Fruit fly (Drosophila melanogaster): Measurements from ENCODE around the gene CD98hc.

The CD98hc gene

dm6 chr3R:7969702-7970175 is 8.5 kb downstream of the CD98hc start (continued):
- TF ChIP-seq CG3919 (GFP tag; optimal IDR thresholded peaks at IDR 0.05): peak; percentile 89
- peak; percentile 73 for TF ChIP-seq CG11762 (GFP tag; optimal IDR thresholded peaks at IDR 0.05; ENCODE audit: insufficient read depth)
- TF ChIP-seq CG6792 (GFP tag; optimal IDR thresholded peaks at IDR 0.05): peak; percentile 71
- peak; percentile 81 for TF ChIP-seq Hr4 (GFP tag; optimal IDR thresholded peaks at IDR 0.05)
- peak; percentile 77 for TF ChIP-seq achi (GFP tag; optimal IDR thresholded peaks at IDR 0.05)
- peak; percentile 61 for TF ChIP-seq Smox (GFP tag; optimal IDR thresholded peaks at IDR 0.05)
- TF ChIP-seq fd59A (GFP tag; optimal IDR thresholded peaks at IDR 0.05): peak; percentile 72
- peak; percentile 87 for TF ChIP-seq CG6276 (GFP tag; optimal IDR thresholded peaks at IDR 0.05)
- TF ChIP-seq esn (GFP tag; optimal IDR thresholded peaks at IDR 0.05): peak; percentile 73
- peak; percentile 95 for TF ChIP-seq Eip78C (GFP tag)
- peak; percentile 60 for TF ChIP-seq CG7368 (GFP tag; optimal IDR thresholded peaks at IDR 0.05)
- TF ChIP-seq CG10669 (GFP tag; optimal IDR thresholded peaks at IDR 0.05): peak; percentile 77
- TF ChIP-seq Hr38 (GFP tag; optimal IDR thresholded peaks at IDR 0.05): no peak
- TF ChIP-seq CG16779 (tag; optimal IDR thresholded peaks at IDR 0.05): peak; percentile 49
- peak; percentile 81 for TF ChIP-seq CG4318 (GFP tag; optimal IDR thresholded peaks at IDR 0.05)
- TF ChIP-seq CG34406 (GFP tag; optimal IDR thresholded peaks at IDR 0.05): peak; percentile 58
- peak; percentile 83 for TF ChIP-seq CG6808 (GFP tag; optimal IDR thresholded peaks at IDR 0.05)
- TF ChIP-seq topi (GFP tag; optimal IDR thresholded peaks at IDR 0.05): peak; percentile 78
- peak; percentile 87 for TF ChIP-seq eg (GFP tag; IDR thresholded peaks at IDR 0.05)
- TF ChIP-seq Eip75B (GFP tag; optimal IDR thresholded peaks at IDR 0.05): peak; percentile 84
- TF ChIP-seq CG15336 (GFP tag; IDR thresholded peaks at IDR 0.05): peak; percentile 90
- peak; percentile 27 for TF ChIP-seq vri (GFP tag; optimal IDR thresholded peaks at IDR 0.05)
- peak; percentile 79 for TF ChIP-seq CG10631 (GFP tag; optimal IDR thresholded peaks at IDR 0.05)
- TF ChIP-seq Eip93F (GFP tag; optimal IDR thresholded peaks at IDR 0.05): no peak
- peak; percentile 90 for TF ChIP-seq CG32006 (GFP tag; optimal IDR thresholded peaks at IDR 0.05)
- TF ChIP-seq CG31627 (GFP tag; optimal IDR thresholded peaks at IDR 0.05): peak; percentile 65
- peak; percentile 72 for TF ChIP-seq CG11294 (GFP tag; IDR thresholded peaks at IDR 0.05)
- peak; percentile 41 for TF ChIP-seq CG8319 (GFP tag; optimal IDR thresholded peaks at IDR 0.05)
- TF ChIP-seq salr (GFP tag; optimal IDR thresholded peaks at IDR 0.05): peak in 1 of 2 experiments; percentile 80
- peak; percentile 70 for TF ChIP-seq Gug (GFP tag; IDR thresholded peaks at IDR 0.05)

DNA sequence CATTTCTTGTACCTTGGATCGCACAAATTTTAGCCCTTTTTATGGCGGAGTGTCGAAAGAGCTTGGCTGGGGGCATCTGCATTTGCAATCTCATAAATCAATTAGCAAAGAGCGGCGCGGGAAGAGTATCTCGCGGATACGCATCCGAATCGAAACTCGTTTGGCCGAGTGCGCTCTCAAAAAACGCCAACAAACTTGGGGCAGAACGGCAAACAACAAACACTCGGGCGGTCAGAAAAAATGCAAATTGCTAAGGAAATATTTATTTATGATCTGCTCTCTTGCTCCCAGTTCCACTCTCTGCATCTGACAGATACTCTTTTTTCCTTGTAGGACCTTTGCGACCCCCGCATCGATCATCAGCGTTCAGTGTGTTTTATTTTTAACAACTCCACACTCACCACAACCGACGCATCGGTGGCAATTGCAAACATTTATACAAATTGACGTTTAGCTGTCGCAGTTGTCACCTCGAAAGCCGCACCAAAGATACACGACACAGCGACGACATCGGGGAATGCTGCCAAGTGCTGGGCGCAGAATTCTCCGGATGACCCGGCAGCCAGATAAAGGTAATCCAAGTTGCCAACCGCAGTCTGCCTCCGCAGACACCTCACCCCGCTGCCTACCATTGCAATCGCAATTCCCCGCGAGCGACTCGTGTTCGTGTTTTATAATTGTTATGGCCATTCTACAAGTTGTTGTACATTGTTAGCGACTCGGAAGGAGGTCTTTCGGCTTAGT is 9.1 kb downstream of the CD98hc start:
- no peak for TF ChIP-seq Sox15 (GFP tag; optimal IDR thresholded peaks at IDR 0.05)
- TF ChIP-seq svp (GFP tag): peak; percentile 95
- no peak for TF ChIP-seq Eip75B (GFP tag; optimal IDR thresholded peaks at IDR 0.05)
- no peak for TF ChIP-seq Sox14 (GFP tag; optimal IDR thresholded peaks at IDR 0.05)
- no peak for TF ChIP-seq CG8632 (GFP tag; optimal IDR thresholded peaks at IDR 0.05)
- no peak for TF ChIP-seq Lpt (GFP tag; optimal IDR thresholded peaks at IDR 0.05)
- TF ChIP-seq dsx (GFP tag; optimal IDR thresholded peaks at IDR 0.05; ENCODE audit: poor library complexity, severe bottlenecking): peak; percentile 98
- TF ChIP-seq CG10631 (GFP tag; optimal IDR thresholded peaks at IDR 0.05): no peak
- TF ChIP-seq acj6 (GFP tag; optimal IDR thresholded peaks at IDR 0.05): no peak
- TF ChIP-seq OdsH (GFP tag; optimal IDR thresholded peaks at IDR 0.05): no peak
- TF ChIP-seq CG6854 (GFP tag; optimal IDR thresholded peaks at IDR 0.05): peak; percentile 20
- TF ChIP-seq Blimp-1 (GFP tag; optimal IDR thresholded peaks at IDR 0.05): no peak
- no peak for TF ChIP-seq Eip78C (GFP tag)
- TF ChIP-seq CG6276 (GFP tag; optimal IDR thresholded peaks at IDR 0.05): no peak
- no peak for TF ChIP-seq Sox102F (GFP tag; optimal IDR thresholded peaks at IDR 0.05)
- TF ChIP-seq topi (GFP tag; optimal IDR thresholded peaks at IDR 0.05): no peak
- no peak for TF ChIP-seq fd59A (GFP tag; optimal IDR thresholded peaks at IDR 0.05)
- no peak for TF ChIP-seq CG3032 (tag; optimal IDR thresholded peaks at IDR 0.05)
- TF ChIP-seq CG4318 (GFP tag; optimal IDR thresholded peaks at IDR 0.05): no peak
- no peak for TF ChIP-seq CG1621 (tag; optimal IDR thresholded peaks at IDR 0.05)
- TF ChIP-seq Hr38 (GFP tag; optimal IDR thresholded peaks at IDR 0.05): no peak
- TF ChIP-seq CG6808 (GFP tag; optimal IDR thresholded peaks at IDR 0.05): no peak
- TF ChIP-seq Ets96B (tag; optimal IDR thresholded peaks at IDR 0.05): no peak
- TF ChIP-seq ss (GFP tag; optimal IDR thresholded peaks at IDR 0.05): no peak
